Fruit fly (Drosophila melanogaster) whole organism, embryonic: Measurements from ENCODE around the gene CG1640.

Source experiments
- Atf6 ChIP-seq: fragments of 200-800 bp; sonication (Bioruptor generic); IDR thresholded peaks from 2 replicates; pipeline ENCODE4 v1.3.6; 2022; ENCODE audit warnings: missing biosample characterization, missing genetic modification characterization
- B-H2 ChIP-seq: fragments of 200-800 bp; sonication (Bioruptor generic); optimal IDR thresholded peaks from 2 replicates; lab custom pipeline; 2018; ENCODE audit warnings: missing biosample characterization, mild to moderate bottlenecking, missing genetic modification characterization
- Blimp-1 ChIP-seq: fragments of 200-800 bp; sonication (Bioruptor generic); optimal IDR thresholded peaks from 3 replicates; lab custom pipeline; 2018; ENCODE audit warnings: missing biosample characterization, missing genetic modification characterization, mild to moderate bottlenecking, moderate library complexity, missing genetic modification reagents
- CG10267 ChIP-seq: fragments of 200-800 bp; sonication (Bioruptor generic); optimal IDR thresholded peaks from 2 replicates; lab custom pipeline; 2018; ENCODE audit warnings: missing biosample characterization, mild to moderate bottlenecking, missing genetic modification characterization, moderate library complexity
- CG11093 ChIP-seq: fragments of 200-800 bp; sonication (Bioruptor generic); IDR thresholded peaks from 3 replicates; pipeline ENCODE4 v1.3.6; 2022; ENCODE audit warnings: missing biosample characterization, missing genetic modification characterization
- CG11504 ChIP-seq: fragments of 200-800 bp; sonication (Bioruptor generic); optimal IDR thresholded peaks from 3 replicates; lab custom pipeline; 2019; ENCODE audit warnings: missing biosample characterization, mild to moderate bottlenecking, missing genetic modification characterization, moderate library complexity
- CG12769 ChIP-seq: fragments of 200-800 bp; sonication (Bioruptor generic); optimal IDR thresholded peaks from 2 replicates; lab custom pipeline; 2019; ENCODE audit warnings: missing biosample characterization, mild to moderate bottlenecking, missing genetic modification characterization, moderate library complexity
- CG14441 ChIP-seq: fragments of 200-800 bp; sonication (Bioruptor generic); IDR thresholded peaks from 2 replicates; pipeline ENCODE4 v1.3.6; 2022; ENCODE audit warnings: missing biosample characterization, missing genetic modification characterization
- CG17802 ChIP-seq: fragments of 200-800 bp; sonication (Bioruptor generic); optimal IDR thresholded peaks from 2 replicates; lab custom pipeline; 2018; ENCODE audit warnings: missing biosample characterization, mild to moderate bottlenecking, missing genetic modification characterization, moderate library complexity
- CG1832 ChIP-seq: fragments of 200-800 bp; sonication (Bioruptor generic); optimal IDR thresholded peaks from 2 replicates; lab custom pipeline; 2017; ENCODE audit warnings: missing biosample characterization, mild to moderate bottlenecking, missing genetic modification characterization, inconsistent platforms
- CG2202 ChIP-seq: fragments of 200-800 bp; sonication (Bioruptor generic); optimal IDR thresholded peaks from 2 replicates; lab custom pipeline; 2018; ENCODE audit warnings: missing biosample characterization, mild to moderate bottlenecking, missing genetic modification characterization
- CG30431 ChIP-seq: fragments of 200-800 bp; sonication (Bioruptor generic); optimal IDR thresholded peaks from 2 replicates; lab custom pipeline; 2017; ENCODE audit warnings: missing biosample characterization, missing genetic modification characterization
- CG32767 ChIP-seq: fragments of 200-800 bp; sonication (Bioruptor generic); IDR thresholded peaks from 2 replicates; pipeline ENCODE4 v1.3.6; 2022; ENCODE audit warnings: missing biosample characterization, missing genetic modification characterization
- CG32772 ChIP-seq: fragments of 200-800 bp; sonication (Bioruptor generic); IDR thresholded peaks from 2 replicates; pipeline ENCODE4 v1.3.6; 2022; ENCODE audit warnings: missing biosample characterization, missing genetic modification characterization
- CG34422 ChIP-seq: fragments of 200-800 bp; sonication (Bioruptor generic); IDR thresholded peaks from 3 replicates; pipeline ENCODE4 v1.3.6; 2022; ENCODE audit warnings: missing biosample characterization, missing genetic modification characterization
- CG4360 ChIP-seq: fragments of 200-800 bp; sonication (Bioruptor generic); IDR thresholded peaks from 2 replicates; pipeline ENCODE4 v1.3.6; 2022; ENCODE audit warnings: missing biosample characterization, missing genetic modification characterization
- CG6175 ChIP-seq: fragments of 200-800 bp; sonication (Bioruptor generic); IDR thresholded peaks from 3 replicates; pipeline ENCODE4 v1.3.6; 2022; ENCODE audit warnings: missing biosample characterization, missing genetic modification characterization
- CG6272 ChIP-seq: fragments of 200-800 bp; sonication (Bioruptor generic); IDR thresholded peaks from 2 replicates; pipeline ENCODE4 v1.3.6; 2022; ENCODE audit warnings: missing biosample characterization, missing genetic modification characterization
- CG6654 ChIP-seq: fragments of 200-800 bp; sonication (Bioruptor generic); optimal IDR thresholded peaks from 2 replicates; lab custom pipeline; 2017; ENCODE audit warnings: missing biosample characterization, mild to moderate bottlenecking, missing genetic modification characterization
- CG6854 ChIP-seq: fragments of 200-800 bp; sonication (Bioruptor generic); optimal IDR thresholded peaks from 3 replicates; lab custom pipeline; 2017; ENCODE audit warnings: missing biosample characterization, mild to moderate bottlenecking, missing genetic modification characterization
- CG7357 ChIP-seq: fragments of 200-800 bp; sonication (Bioruptor generic); IDR thresholded peaks from 3 replicates; pipeline ENCODE4 v1.3.6; 2022; ENCODE audit warnings: missing biosample characterization, missing genetic modification characterization
- CG7839 ChIP-seq: fragments of 200-800 bp; sonication (Bioruptor generic); optimal IDR thresholded peaks from 3 replicates; lab custom pipeline; 2018; ENCODE audit warnings: missing biosample characterization, mild to moderate bottlenecking, missing genetic modification characterization, moderate library complexity
- CG8478 ChIP-seq: fragments of >200 bp; optimal IDR thresholded peaks from 2 replicates; lab custom pipeline; 2018
- Dek ChIP-seq: fragments of 200-800 bp; sonication (Bioruptor generic); optimal IDR thresholded peaks from 3 replicates; lab custom pipeline; 2019; ENCODE audit warnings: missing biosample characterization, mild to moderate bottlenecking, missing genetic modification characterization, moderate library complexity
- Ets97D ChIP-seq: fragments of 200-800 bp; sonication (Bioruptor generic); optimal IDR thresholded peaks from 3 replicates; lab custom pipeline; 2016; ENCODE audit warnings: missing biosample characterization, missing genetic modification characterization
- HLHmδ ChIP-seq: fragments of 200-800 bp; sonication (Bioruptor generic); optimal IDR thresholded peaks from 2 replicates; lab custom pipeline; 2018; ENCODE audit warnings: missing biosample characterization, mild to moderate bottlenecking, missing genetic modification characterization, moderate library complexity
- HmgZ ChIP-seq: fragments of 200-800 bp; sonication (Bioruptor generic); optimal IDR thresholded peaks from 2 replicates; lab custom pipeline; 2018; ENCODE audit warnings: missing biosample characterization, mild to moderate bottlenecking, missing genetic modification characterization
- Hmx ChIP-seq: fragments of 200-800 bp; sonication (Bioruptor generic); optimal IDR thresholded peaks from 2 replicates; lab custom pipeline; 2016; ENCODE audit warnings: missing biosample characterization, missing genetic modification characterization
- MESR4 ChIP-seq: fragments of 200-800 bp; sonication (Bioruptor generic); optimal IDR thresholded peaks from 2 replicates; lab custom pipeline; 2018; ENCODE audit warnings: missing biosample characterization, mild to moderate bottlenecking, missing genetic modification characterization, moderate library complexity
- Med ChIP-seq: fragments of 200-800 bp; sonication (Bioruptor generic); peaks from one replicate; lab custom pipeline; 2016; ENCODE audit warnings: missing biosample characterization, missing genetic modification characterization, mild to moderate bottlenecking, inconsistent platforms, moderate library complexity
- NK7.1 ChIP-seq: fragments of 200-800 bp; sonication (Bioruptor generic); optimal IDR thresholded peaks from 3 replicates; lab custom pipeline; 2016; ENCODE audit warnings: missing biosample characterization, missing genetic modification characterization
- Pdp1 ChIP-seq, 2 experiments: fragments of 200-800 bp; sonication (Bioruptor generic); optimal IDR thresholded peaks; 3 replicates each; lab custom pipeline; 2016; ENCODE audit warnings: missing biosample characterization in 2 of 2, missing genetic modification characterization in 2 of 2, mild to moderate bottlenecking in 1 of 2, moderate library complexity in 1 of 2
- bcd ChIP-seq: fragments of 200-800 bp; sonication (Bioruptor generic); optimal IDR thresholded peaks from 2 replicates; lab custom pipeline; 2017; ENCODE audit warnings: missing biosample characterization, mild to moderate bottlenecking, missing genetic modification characterization
- cg ChIP-seq: fragments of 200-800 bp; sonication (Bioruptor generic); optimal IDR thresholded peaks from 3 replicates; lab custom pipeline; 2019; ENCODE audit warnings: missing biosample characterization, mild to moderate bottlenecking, missing genetic modification characterization, moderate library complexity
- ems ChIP-seq: fragments of 200-800 bp; sonication (Bioruptor generic); optimal IDR thresholded peaks from 3 replicates; lab custom pipeline; 2016; ENCODE audit warnings: missing biosample characterization, missing genetic modification characterization
- ewg ChIP-seq: fragments of 200-800 bp; sonication (Bioruptor generic); optimal IDR thresholded peaks from 3 replicates; lab custom pipeline; 2017; ENCODE audit warnings: mild to moderate bottlenecking, missing biosample characterization, missing genetic modification reagents, missing genetic modification characterization
- fd64A ChIP-seq: fragments of 200-800 bp; sonication (Bioruptor generic); optimal IDR thresholded peaks from 3 replicates; lab custom pipeline; 2018; ENCODE audit warnings: missing biosample characterization, mild to moderate bottlenecking, missing genetic modification characterization
- gfzf ChIP-seq: fragments of 200-800 bp; sonication (Bioruptor generic); optimal IDR thresholded peaks from 2 replicates; lab custom pipeline; 2016; ENCODE audit warnings: missing biosample characterization, mild to moderate bottlenecking, missing genetic modification characterization, moderate library complexity
- h ChIP-seq: fragments of >200 bp; optimal IDR thresholded peaks from 2 replicates; lab custom pipeline; 2017
- nom ChIP-seq: fragments of 200-800 bp; sonication (Bioruptor generic); optimal IDR thresholded peaks from 2 replicates; lab custom pipeline; 2017; ENCODE audit warnings: missing biosample characterization, missing genetic modification characterization, mild to moderate bottlenecking, moderate library complexity, missing genetic modification reagents
- sens ChIP-seq: fragments of 200-800 bp; sonication (Bioruptor generic); peaks from one replicate; lab custom pipeline; 2016; ENCODE audit warnings: missing biosample characterization, missing genetic modification characterization
- sens-2 ChIP-seq: fragments of 200-800 bp; sonication (Bioruptor generic); IDR thresholded peaks from 2 replicates; pipeline ENCODE4 v1.3.6; 2022; ENCODE audit warnings: missing biosample characterization, missing genetic modification characterization
- sima ChIP-seq: fragments of 200-800 bp; sonication (Bioruptor generic); optimal IDR thresholded peaks from 2 replicates; lab custom pipeline; 2016; ENCODE audit warnings: missing biosample characterization, missing genetic modification characterization
- slbo ChIP-seq: fragments of 200-800 bp; sonication (Bioruptor generic); IDR thresholded peaks from 2 replicates; pipeline ENCODE4 v1.3.6; 2022; ENCODE audit warnings: missing biosample characterization, missing genetic modification characterization
- zfh2 ChIP-seq: fragments of 200-800 bp; sonication (Bioruptor generic); optimal IDR thresholded peaks from 2 replicates; lab custom pipeline; 2016; ENCODE audit warnings: missing biosample characterization, missing genetic modification characterization

The CG1640 gene

DNA sequence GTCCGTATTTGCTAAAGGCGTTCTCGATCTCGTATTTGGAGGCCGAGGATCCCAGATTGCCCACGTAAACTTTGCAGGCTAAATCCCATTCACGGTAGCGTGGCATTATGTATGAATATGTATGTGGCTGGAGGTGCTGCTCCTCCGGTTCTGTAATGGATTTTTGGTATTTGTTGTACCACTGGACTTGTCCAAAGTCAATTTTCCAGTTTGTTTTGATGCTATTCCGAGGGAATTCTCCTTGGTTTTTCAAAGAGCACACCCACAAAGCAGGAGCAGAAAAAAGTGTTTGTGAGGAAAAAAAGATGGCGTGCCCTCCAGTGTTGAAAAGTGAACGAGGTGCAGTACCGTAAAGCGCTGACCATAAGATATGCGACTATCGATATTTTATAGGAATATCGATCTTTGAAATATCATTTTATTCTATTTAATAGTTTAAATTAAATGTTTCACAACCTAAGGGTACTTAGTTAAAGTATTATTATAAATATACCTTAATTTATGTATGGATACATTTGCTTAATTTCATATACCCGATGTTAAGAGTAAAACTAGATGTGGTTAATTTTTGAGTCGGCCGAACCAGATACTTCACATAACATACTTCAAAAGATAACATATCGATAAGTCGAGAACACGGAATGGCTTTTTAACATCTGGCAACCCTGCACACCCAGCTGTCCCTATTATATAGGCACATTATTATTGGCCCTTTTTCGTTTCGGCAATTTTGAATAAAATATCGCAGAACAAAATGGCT lies 14.4 kb downstream of the CG1640 start, which contains the start of the genes Rbp1-like and Tim9a (continued):
- TF ChIP-seq CG11504 (tag; lab: Kevin White, UChicago) (no peak), CG2202 (tag; lab: Kevin White, UChicago) (no peak), CG6654 (GFP tag; lab: Kevin White, UChicago) (no peak), NK7.1 (no peak), CG6854 (GFP tag; lab: Kevin White, UChicago) (no peak), CG12769 (no peak), Atf6 (GFP tag; lab: Robert Waterston, UW) (no peak), HmgZ (peak; percentile 13), CG30431 (GFP tag; lab: Kevin White, UChicago) (no peak), CG34422 (GFP tag; lab: Robert Waterston, UW) (no peak), CG17802 (tag; lab: Kevin White, UChicago) (no peak), CG11093 (GFP tag; lab: Robert Waterston, UW) (no peak), Pdp1 (GFP tag; optimal IDR thresholded peaks at IDR 0.05; lab: Kevin White, UChicago) (peak in 1 of 2 experiments; percentile 64), Hmx (GFP tag; lab: Kevin White, UChicago) (no peak), nom (GFP tag; lab: Kevin White, UChicago) (peak; percentile 14), ems (GFP tag; lab: Kevin White, UChicago) (no peak), Blimp-1 (GFP tag; lab: Kevin White, UChicago) (no peak), CG6272 (GFP tag; lab: Robert Waterston, UW) (no peak), Dek (tag; lab: Kevin White, UChicago) (peak; percentile 37), CG7357 (GFP tag; lab: Robert Waterston, UW) (no peak), sens-2 (no peak), CG32767 (GFP tag; lab: Robert Waterston, UW) (no peak), CG32772 (GFP tag; lab: Robert Waterston, UW) (no peak), sima (GFP tag; lab: Kevin White, UChicago) (no peak), gfzf (no peak), CG14441 (GFP tag; lab: Robert Waterston, UW) (no peak), ewg (GFP tag; lab: Kevin White, UChicago) (no peak), slbo (GFP tag; lab: Robert Waterston, UW) (peak; percentile 48), CG7839 (peak; percentile 38), HLHmδ (GFP tag; lab: Kevin White, UChicago) (no peak), sens (GFP tag; lab: Kevin White, UChicago) (peak; percentile 46), CG10267 (tag; lab: Kevin White, UChicago) (peak; percentile 97), Ets97D (peak; percentile 36), h (no peak), fd64A (GFP tag; lab: Kevin White, UChicago) (no peak), CG6175 (GFP tag; lab: Robert Waterston, UW) (no peak), bcd (peak; percentile 35), zfh2 (GFP tag; lab: Kevin White, UChicago) (peak; percentile 18)

- TF ChIP-seq B-H2, result no peak
- TF ChIP-seq Pdp1 (GFP tag; optimal IDR thresholded peaks at IDR 0.05; lab: Kevin White, UChicago), result peak in 1 of 2 experiments; percentile 79
- TF ChIP-seq CG1832 (GFP tag; lab: Kevin White, UChicago), result peak; percentile 75
- TF ChIP-seq cg (GFP tag; lab: Kevin White, UChicago), result peak; percentile 58
- TF ChIP-seq MESR4 (GFP tag; lab: Kevin White, UChicago), result peak; percentile 45
- peak; percentile 49 for TF ChIP-seq CG8478 (lab: Kevin White, UChicago)
- peak; percentile 51 for TF ChIP-seq Med (GFP tag; lab: Kevin White, UChicago)
- TF ChIP-seq CG10267 (tag; lab: Kevin White, UChicago), result no peak
- TF ChIP-seq CG4360 (GFP tag; lab: Robert Waterston, UW), result peak; percentile 16
Observed at dm6 chrX:13386776-13387175, 16.4 kb downstream of the CG1640 start.
